Fruit fly (Drosophila melanogaster): Measurements from ENCODE around the gene CG31373.
A peak's percentile ranks its signal among the peaks of the same experiment; 100 is the strongest.

CG31373 gene

DNA sequence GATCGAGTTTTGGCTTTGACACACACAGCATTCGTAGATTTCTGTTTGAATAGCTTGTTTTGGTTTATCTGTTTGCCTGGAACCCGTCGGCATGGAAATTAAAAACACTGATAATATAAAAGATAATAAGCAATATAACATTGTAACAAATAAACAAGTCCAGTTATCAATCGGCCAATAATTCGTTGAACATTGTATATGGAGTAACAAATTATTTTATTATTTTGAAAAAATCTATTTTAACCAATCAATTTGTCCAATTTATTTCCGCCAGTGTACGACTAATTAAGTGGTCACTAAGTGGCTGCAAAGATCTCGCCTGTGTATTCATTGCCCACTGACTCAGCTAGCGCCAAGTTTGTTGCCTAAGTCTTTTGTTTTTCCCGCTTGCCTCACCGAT, 20.3 kb downstream of the CG31373 start (continued):
- TF ChIP-seq Jarid2 (GFP tag; optimal IDR thresholded peaks at IDR 0.05) (no peak), CG17328 (GFP tag; IDR thresholded peaks at IDR 0.05) (0 out of 2 replicates have a peak, but pooled peaks have one; percentile 15), CG3407 (GFP tag; optimal IDR thresholded peaks at IDR 0.05) (no peak), CG12071 (GFP tag; optimal IDR thresholded peaks at IDR 0.05) (peak; percentile 10), gcm (GFP tag; optimal IDR thresholded peaks at IDR 0.05) (no peak), CG10462 (GFP tag; optimal IDR thresholded peaks at IDR 0.05) (no peak), corto (GFP tag; optimal IDR thresholded peaks at IDR 0.05) (no peak), odd (GFP tag; optimal IDR thresholded peaks at IDR 0.05) (no peak), CG9817 (tag; optimal IDR thresholded peaks at IDR 0.05) (peak; percentile 20), chm (GFP tag; IDR thresholded peaks at IDR 0.05) (no peak), pho (GFP tag; optimal IDR thresholded peaks at IDR 0.05) (no peak), crp (GFP tag; optimal IDR thresholded peaks at IDR 0.05) (no peak), Trl (optimal IDR thresholded peaks at IDR 0.05) (no peak), Trl (GFP tag; optimal IDR thresholded peaks at IDR 0.05) (no peak), dpn (GFP tag; optimal IDR thresholded peaks at IDR 0.05) (peak; percentile 17 to 28), TFAM (GFP tag; optimal IDR thresholded peaks at IDR 0.05) (no peak), CG10267 (tag; optimal IDR thresholded peaks at IDR 0.05) (peak; percentile 40), croc (GFP tag; conservative IDR thresholded peaks at IDR 0.05) (peak; percentile 16; the same call in 1 of the 3 replicates), ATbp (GFP tag; optimal IDR thresholded peaks at IDR 0.05) (no peak), Sry-β (GFP tag; optimal IDR thresholded peaks at IDR 0.05) (no peak), CG17802 (tag; optimal IDR thresholded peaks at IDR 0.05) (no peak), ttk (GFP tag; IDR thresholded peaks at IDR 0.05) (0 out of 2 replicates have a peak, but pooled peaks have one; percentile 13), Hey (tag; optimal IDR thresholded peaks at IDR 0.05) (no peak), CG12299 (tag; optimal IDR thresholded peaks at IDR 0.05) (peak; percentile 19), CG3838 (GFP tag; optimal IDR thresholded peaks at IDR 0.05) (no peak), zen (tag; optimal IDR thresholded peaks at IDR 0.05) (no peak), Six4 (GFP tag; optimal IDR thresholded peaks at IDR 0.05) (no peak), CG15479 (GFP tag; optimal IDR thresholded peaks at IDR 0.05) (no peak), CG31224 (GFP tag; IDR thresholded peaks at IDR 0.05) (peak; percentile 66), pita (GFP tag; optimal IDR thresholded peaks at IDR 0.05) (no peak), Usf (GFP tag; optimal IDR thresholded peaks at IDR 0.05) (no peak), CG8924 (tag; optimal IDR thresholded peaks at IDR 0.05) (peak; percentile 57), btn (GFP tag; optimal IDR thresholded peaks at IDR 0.05) (no peak), D19B (GFP tag; optimal IDR thresholded peaks at IDR 0.05) (no peak), CoRest (tag; optimal IDR thresholded peaks at IDR 0.05) (peak; percentile 41), H15 (GFP tag; IDR thresholded peaks at IDR 0.05) (0 out of 3 replicates have a peak, but pooled peaks have one; percentile 13), Chrac-16 (GFP tag; optimal IDR thresholded peaks at IDR 0.05) (peak; percentile 18), oc (tag; optimal IDR thresholded peaks at IDR 0.05) (no peak), CTCF (GFP tag; optimal IDR thresholded peaks at IDR 0.05) (no peak), CG43689 (GFP tag; IDR thresholded peaks at IDR 0.05) (no peak), Hr39 (optimal IDR thresholded peaks at IDR 0.05) (no peak), CG1602 (GFP tag; optimal IDR thresholded peaks at IDR 0.05) (no peak), grau (tag; optimal IDR thresholded peaks at IDR 0.05) (peak; percentile 70), CG4328 (GFP tag; optimal IDR thresholded peaks at IDR 0.05) (no peak), zfh2 (GFP tag; optimal IDR thresholded peaks at IDR 0.05) (no peak), CG3065 (GFP tag; optimal IDR thresholded peaks at IDR 0.05) (no peak), lola (GFP tag; optimal IDR thresholded peaks at IDR 0.05) (no peak), CG13287 (GFP tag; IDR thresholded peaks at IDR 0.05; ENCODE audit: partially characterized antibody) (no peak), crc (GFP tag; optimal IDR thresholded peaks at IDR 0.05) (no peak), Dbx (GFP tag; IDR thresholded peaks at IDR 0.05) (peak; percentile 66), CG32532 (GFP tag; IDR thresholded peaks at IDR 0.05) (peak; percentile 88), vvl (GFP tag; IDR thresholded peaks at IDR 0.05) (peak; percentile 78)

Data from whole organism, embryonic.